Fruit fly (Drosophila melanogaster) whole organism, wandering third instar larva: ENCODE data around the gene CG33523.

Source experiments
- CG9705 ChIP-seq: fragments of 200-800 bp; sonication (Bioruptor generic); optimal IDR thresholded peaks from 2 replicates; lab custom pipeline; 2018; ENCODE audit warnings: missing biosample characterization, mild to moderate bottlenecking, missing genetic modification characterization
- Hr78 ChIP-seq: fragments of >200 bp; optimal IDR thresholded peaks from 2 replicates; lab custom pipeline; 2017; ENCODE audit warnings: missing biosample characterization, missing genetic modification characterization
- Rel ChIP-seq, 2 experiments: fragments of 200-800 bp; sonication (Bioruptor generic) in 1 of 2; optimal IDR thresholded peaks; 2 replicates in 1 of 2; 3 replicates in 1 of 2; lab custom pipeline; 2016 to 2019; ENCODE audit warnings: mild to moderate bottlenecking in 2 of 2, missing biosample characterization in 2 of 2, missing genetic modification characterization in 2 of 2, moderate library complexity in 1 of 2
- pan ChIP-seq: fragments of >200 bp; optimal IDR thresholded peaks from 2 replicates; lab custom pipeline; 2017
- psq ChIP-seq: fragments of 200-800 bp; sonication (Bioruptor generic); optimal IDR thresholded peaks from 3 replicates; lab custom pipeline; 2017; ENCODE audit warnings: missing biosample characterization, mild to moderate bottlenecking, missing genetic modification characterization, moderate library complexity
- sv ChIP-seq: fragments of 200-800 bp; sonication (Bioruptor generic); optimal IDR thresholded peaks from 3 replicates; lab custom pipeline; 2016; ENCODE audit warnings: missing biosample characterization, missing genetic modification characterization

DNA sequence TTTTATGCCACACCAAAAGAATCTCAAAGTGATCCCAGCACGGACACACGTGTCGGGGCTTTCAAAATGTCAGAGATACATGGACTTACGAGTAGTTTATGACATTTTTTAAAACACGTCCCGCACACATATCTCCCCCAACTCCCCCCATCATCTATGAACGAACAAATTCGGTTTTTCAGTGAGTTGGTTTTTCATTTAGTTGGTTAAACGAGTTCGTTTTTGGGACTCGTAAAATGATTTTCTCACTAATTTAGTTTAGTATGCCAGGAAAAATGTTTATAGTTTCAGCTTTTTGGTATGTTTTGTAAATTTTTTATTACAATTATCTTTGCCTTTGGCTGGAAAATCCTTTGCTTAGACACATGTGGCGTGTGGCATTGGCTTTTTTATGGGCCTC, 47.8 kb downstream of the CG33523 start:
- TF ChIP-seq psq (GFP tag; lab: Kevin White, UChicago) (no peak), pan (lab: Kevin White, UChicago) (no peak), Rel (GFP tag; optimal IDR thresholded peaks at IDR 0.05; lab: Kevin White, UChicago) (no peak), Rel (tag; optimal IDR thresholded peaks at IDR 0.05; lab: Kevin White, UChicago) (no peak), sv (GFP tag; lab: Kevin White, UChicago) (no peak), CG9705 (GFP tag; lab: Kevin White, UChicago) (no peak), Hr78 (GFP tag; lab: Kevin White, UChicago) (no peak)
